Worm (Caenorhabditis elegans) whole organism, early embryonic: ENCODE data around the gene lmtr-3.

Experiments
- ama-1 ChIP-seq: fragments of 150-350 bp; optimal IDR thresholded peaks from 2 replicates; lab custom pipeline; 2014
- tra-4 ChIP-seq: sonication (generic microtip); optimal IDR thresholded peaks from 2 replicates; lab custom pipeline; 2017; ENCODE audit warnings: missing genetic modification characterization, missing compliant biosample characterization

DNA sequence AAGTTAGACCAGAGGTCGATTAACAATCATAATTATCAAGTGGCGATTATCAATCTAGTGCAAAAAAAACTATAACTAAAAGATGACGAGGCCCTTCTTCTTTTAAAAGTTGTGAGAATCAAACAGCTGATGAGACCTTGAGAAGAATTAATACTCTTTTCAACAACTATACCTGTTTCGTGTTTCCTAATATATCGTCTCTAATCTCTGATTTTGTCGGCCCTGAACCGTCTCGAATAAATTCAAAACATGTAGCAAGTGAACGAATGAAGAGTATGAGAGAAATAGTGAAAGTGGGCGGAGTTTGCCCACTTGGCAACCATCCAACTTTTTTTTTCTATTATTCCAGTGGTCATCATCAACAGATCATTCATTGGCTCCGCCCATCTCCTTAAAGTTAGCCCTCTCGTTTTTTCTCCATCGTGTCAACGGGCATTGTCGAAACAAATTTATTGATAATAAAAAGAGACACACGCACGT lies 36.4 kb upstream of the lmtr-3 start, which contains the start of gene Y42A5A.1:
- TF ChIP-seq ama-1 (lab: Kevin White, UChicago), result no peak
- no peak for TF ChIP-seq tra-4 (tag; lab: Kevin White, UChicago)
